Fruit fly (Drosophila melanogaster) Kc167 (cell line): Measurements from ENCODE around the gene Sidpn.

Experiments
- h ChIP-seq: fragments of >200 bp; optimal IDR thresholded peaks from 3 replicates; lab custom pipeline; 2018; ENCODE audit warnings: missing external identifiers
- insv ChIP-seq: fragments of >200 bp; optimal IDR thresholded peaks from 3 replicates; lab custom pipeline; 2018; ENCODE audit warnings: missing external identifiers

dm6 chr2L:18995660-18996417, 31.7 kb upstream of the Sidpn start, which contains the start of gene CG10650:
- TF ChIP-seq h (no peak), insv (lab: Kevin White, UChicago) (no peak)
